Fruit fly (Drosophila melanogaster): ENCODE measurements around the gene ppk.

DNA sequence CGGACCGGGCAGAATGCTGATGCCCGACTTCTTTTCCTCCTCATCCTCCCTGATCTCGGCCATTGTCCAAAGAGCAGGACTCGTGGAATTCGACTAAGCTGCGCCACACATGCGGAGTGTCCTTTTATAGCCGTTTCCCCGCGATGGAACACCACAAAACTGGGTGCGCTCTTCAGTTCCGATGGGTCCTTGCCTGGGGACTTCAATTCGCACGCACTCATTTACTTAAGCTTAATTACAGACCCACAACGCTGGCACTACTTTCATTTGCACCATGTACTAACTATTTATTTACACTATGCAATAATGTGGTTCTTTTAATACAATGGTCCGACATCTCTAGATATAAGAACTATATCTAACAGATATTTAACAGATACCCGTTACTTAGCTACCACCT, at the start of gene ppk:
- no peak for TF ChIP-seq CG14711 (tag; optimal IDR thresholded peaks at IDR 0.05)
- TF ChIP-seq cic (GFP tag; optimal IDR thresholded peaks at IDR 0.05): no peak
- TF ChIP-seq toe (GFP tag; optimal IDR thresholded peaks at IDR 0.05): no peak
